Worm (Caenorhabditis elegans) whole organism, midembryonic: ENCODE data around the gene F46C8.1.

Source experiments
- flt-1 ChIP-seq: fragments of 200-800 bp; sonication (Bioruptor generic); IDR thresholded peaks from 2 replicates; pipeline ENCODE4 v1.3.6; 2022; ENCODE audit warnings: missing genetic modification characterization, missing compliant biosample characterization
- klf-2 ChIP-seq: fragments of 200-800 bp; sonication (Bioruptor generic); conservative IDR thresholded peaks from 2 replicates; pipeline ENCODE4 v1.3.6; 2022; ENCODE audit warnings: missing genetic modification reagents, missing genetic modification characterization, missing compliant biosample characterization
- tab-1 ChIP-seq: fragments of 200-800 bp; sonication (Bioruptor generic); IDR thresholded peaks from 2 replicates; pipeline ENCODE4 v1.3.6; 2022; ENCODE audit warnings: missing genetic modification characterization, missing compliant biosample characterization
- ztf-23 ChIP-seq: fragments of 200-800 bp; sonication (Bioruptor generic); IDR thresholded peaks from 2 replicates; pipeline ENCODE4 v1.3.6; 2022; ENCODE audit warnings: missing genetic modification reagents, missing genetic modification characterization, missing compliant biosample characterization

- TF ChIP-seq ztf-23 (GFP tag; lab: Robert Waterston, UW) (no peak), flt-1 (GFP tag; lab: Robert Waterston, UW) (no peak), tab-1 (GFP tag; lab: Robert Waterston, UW) (no peak), klf-2 (GFP tag; lab: Robert Waterston, UW) (no peak)
Measured at ce11 chrX:7572057-7572456, 23.8 kb downstream of the F46C8.1 start, which contains the start of gene pcyt-1.
